Worm (Caenorhabditis elegans) whole organism, mixed stage, embryonic: ENCODE results near the gene C46E10.8.

Experiments
- blmp-1 ChIP-seq: fragments of 150-350 bp; optimal IDR thresholded peaks from 2 replicates; lab custom pipeline; 2014; ENCODE audit warnings: missing biosample characterization, missing genetic modification characterization
- ceh-83 ChIP-seq: fragments of 200-800 bp; sonication (Bioruptor generic); optimal IDR thresholded peaks from 2 replicates; lab custom pipeline; 2018; ENCODE audit warnings: mild to moderate bottlenecking, missing genetic modification characterization, missing compliant biosample characterization
- cnd-1 ChIP-seq: fragments of 200-800 bp; sonication (Bioruptor generic); optimal IDR thresholded peaks from 2 replicates; lab custom pipeline; 2018; ENCODE audit warnings: mild to moderate bottlenecking, missing genetic modification characterization, missing compliant biosample characterization
- lin-13 ChIP-seq: fragments of 150-350 bp; optimal IDR thresholded peaks from 2 replicates; lab custom pipeline; 2014; ENCODE audit warnings: missing biosample characterization, missing genetic modification characterization
- nhr-12 ChIP-seq: fragments of 150-350 bp; optimal IDR thresholded peaks from 2 replicates; lab custom pipeline; 2014; ENCODE audit warnings: missing biosample characterization, missing genetic modification characterization
- pha-4 ChIP-seq: fragments of 150-350 bp; optimal IDR thresholded peaks from 2 replicates; lab custom pipeline; 2018; ENCODE audit warnings: missing biosample characterization, missing genetic modification reagents, missing genetic modification characterization
- unc-39 ChIP-seq: fragments of 150-350 bp; optimal IDR thresholded peaks from 2 replicates; lab custom pipeline; 2014; ENCODE audit warnings: missing biosample characterization, missing genetic modification characterization
- unc-62 ChIP-seq: fragments of 150-350 bp; optimal IDR thresholded peaks from 2 replicates; lab custom pipeline; 2014; ENCODE audit warnings: missing biosample characterization, missing genetic modification reagents, missing genetic modification characterization
- ztf-11 ChIP-seq: fragments of 150-350 bp; optimal IDR thresholded peaks from 2 replicates; lab custom pipeline; 2014; ENCODE audit warnings: missing biosample characterization, missing genetic modification characterization

ce11 chrII:3773130-3773529 lies 45.2 kb upstream of the C46E10.8 start, which contains the start of gene T24E12.10:
- no peak for TF ChIP-seq lin-13 (tag; lab: Kevin White, UChicago)
- no peak for TF ChIP-seq cnd-1 (tag; lab: Kevin White, UChicago)
- no peak for TF ChIP-seq unc-62
- no peak for TF ChIP-seq blmp-1 (tag; lab: Kevin White, UChicago)
- TF ChIP-seq pha-4 (tag; lab: Kevin White, UChicago): no peak
- no peak for TF ChIP-seq ceh-83 (GFP tag; lab: Kevin White, UChicago)
- no peak for TF ChIP-seq ztf-11 (tag; lab: Kevin White, UChicago)
- no peak for TF ChIP-seq unc-39 (tag; lab: Kevin White, UChicago)
- TF ChIP-seq nhr-12 (tag; lab: Kevin White, UChicago): no peak
